Fruit fly (Drosophila melanogaster): ENCODE results near the gene Pgant6.

Pgant6 gene

DNA sequence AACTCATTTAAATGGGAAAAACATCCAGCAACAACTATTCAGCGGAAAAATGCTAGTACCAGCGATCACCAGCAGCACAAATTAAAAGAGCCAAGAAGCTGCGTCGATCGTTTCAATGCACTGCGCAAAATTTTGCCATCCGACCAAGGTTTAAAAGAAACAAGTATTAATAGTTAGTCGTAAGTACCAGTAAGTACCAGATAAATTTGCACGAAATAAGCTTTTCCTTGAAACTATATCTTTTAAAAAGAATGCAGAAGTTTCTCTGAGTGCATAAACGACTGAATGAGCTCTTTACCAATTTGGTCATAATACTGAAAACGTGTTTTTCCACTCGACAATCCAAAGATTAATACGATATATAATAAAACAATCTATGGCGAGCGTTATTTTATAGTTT, 48.8 kb upstream of the Pgant6 start (continued):
- TF ChIP-seq inv (GFP tag; IDR thresholded peaks at IDR 0.05; ENCODE audit: partially characterized antibody) (no peak), tap (tag; optimal IDR thresholded peaks at IDR 0.05) (no peak), CG14667 (GFP tag; IDR thresholded peaks at IDR 0.05) (peak; percentile 57), CG14441 (GFP tag; IDR thresholded peaks at IDR 0.05) (peak; percentile 80), CG11398 (GFP tag; optimal IDR thresholded peaks at IDR 0.05) (peak; percentile 26), CG12942 (GFP tag; optimal IDR thresholded peaks at IDR 0.05) (peak; percentile 53), grn (GFP tag; optimal IDR thresholded peaks at IDR 0.05) (no peak), Bgb (GFP tag; IDR thresholded peaks at IDR 0.05; ENCODE audit: partially characterized antibody) (no peak), Dad (GFP tag; optimal IDR thresholded peaks at IDR 0.05) (peak; percentile 65), Mes4 (GFP tag; optimal IDR thresholded peaks at IDR 0.05) (peak; percentile 55), ab (GFP tag; optimal IDR thresholded peaks at IDR 0.05) (no peak), CG17359 (tag; optimal IDR thresholded peaks at IDR 0.05) (peak; percentile 55), CG1024 (GFP tag; IDR thresholded peaks at IDR 0.05) (0 out of 2 replicates have a peak, but pooled peaks have one; percentile 13), tna (GFP tag; IDR thresholded peaks at IDR 0.05; ENCODE audit: partially characterized antibody) (no peak), Asciz (GFP tag; optimal IDR thresholded peaks at IDR 0.05) (no peak), gsb-n (tag; optimal IDR thresholded peaks at IDR 0.05) (no peak), pho (GFP tag; optimal IDR thresholded peaks at IDR 0.05) (peak; percentile 68), stwl (tag; optimal IDR thresholded peaks at IDR 0.05) (no peak), CG18011 (GFP tag; optimal IDR thresholded peaks at IDR 0.05) (peak; percentile 38), kay (GFP tag; optimal IDR thresholded peaks at IDR 0.05) (no peak), Optix (GFP tag; IDR thresholded peaks at IDR 0.05) (no peak), dysf (GFP tag; IDR thresholded peaks at IDR 0.05) (peak; percentile 84), CG30020 (tag; optimal IDR thresholded peaks at IDR 0.05) (no peak), dm (GFP tag; optimal IDR thresholded peaks at IDR 0.05) (no peak), Drgx (GFP tag; IDR thresholded peaks at IDR 0.05) (peak; percentile 84), fd64A (GFP tag; optimal IDR thresholded peaks at IDR 0.05) (no peak), Hmx (GFP tag; optimal IDR thresholded peaks at IDR 0.05) (peak; percentile 21), Med (GFP tag) (peak; percentile 98), ara (GFP tag; IDR thresholded peaks at IDR 0.05) (0 out of 2 replicates have a peak, but pooled peaks have one; percentile 20), CG1792 (GFP tag; optimal IDR thresholded peaks at IDR 0.05) (peak; percentile 31), CG15479 (GFP tag; optimal IDR thresholded peaks at IDR 0.05) (no peak), Trl (optimal IDR thresholded peaks at IDR 0.05) (no peak), Trl (GFP tag; optimal IDR thresholded peaks at IDR 0.05) (peak; percentile 49), sob (GFP tag; IDR thresholded peaks at IDR 0.05) (peak; percentile 83), CG4707 (GFP tag; optimal IDR thresholded peaks at IDR 0.05) (no peak), fru (optimal IDR thresholded peaks at IDR 0.05) (no peak), Jarid2 (GFP tag; optimal IDR thresholded peaks at IDR 0.05) (no peak), BtbVII (GFP tag; optimal IDR thresholded peaks at IDR 0.05) (peak; percentile 51), sug (tag; optimal IDR thresholded peaks at IDR 0.05) (peak; percentile 7), ATbp (GFP tag; optimal IDR thresholded peaks at IDR 0.05) (peak; percentile 24), CG15011 (GFP tag; optimal IDR thresholded peaks at IDR 0.05) (peak; percentile 18), CG1832 (GFP tag; optimal IDR thresholded peaks at IDR 0.05) (no peak), org-1 (GFP tag; optimal IDR thresholded peaks at IDR 0.05) (peak; percentile 31), Dek (tag; optimal IDR thresholded peaks at IDR 0.05) (peak; percentile 43), so (GFP tag; IDR thresholded peaks at IDR 0.05) (peak; percentile 54; the same call in 1 of the 3 replicates), Max (GFP tag; optimal IDR thresholded peaks at IDR 0.05) (peak; percentile 17), Deaf1 (tag; optimal IDR thresholded peaks at IDR 0.05) (peak; percentile 36), lbe (GFP tag; optimal IDR thresholded peaks at IDR 0.05) (no peak), Mrtf (GFP tag; IDR thresholded peaks at IDR 0.05) (peak; percentile 83), H2.0 (GFP tag; IDR thresholded peaks at IDR 0.05) (peak; percentile 60), CoRest (tag; optimal IDR thresholded peaks at IDR 0.05) (peak; percentile 74), Scr (GFP tag; IDR thresholded peaks at IDR 0.05; ENCODE audit: partially characterized antibody) (no peak)

Data from whole organism, embryonic.